Fruit fly (Drosophila melanogaster): Measurements from ENCODE around the gene CG5262.

- TF ChIP-seq CG8478 (optimal IDR thresholded peaks at IDR 0.05) (no peak), CTCF (optimal IDR thresholded peaks at IDR 0.05) (no peak)
These were observed 26.5 kb downstream of the CG5262 start for dm6 chr3L:20403493-20404379.
